Fruit fly (Drosophila melanogaster): ENCODE measurements around the gene CG14431.
A peak's percentile ranks its signal among the peaks of the same experiment; 100 is the strongest.

- TF ChIP-seq ey (GFP tag; optimal IDR thresholded peaks at IDR 0.05) (peak; percentile 84), pan (optimal IDR thresholded peaks at IDR 0.05) (no peak), Dfd (GFP tag; optimal IDR thresholded peaks at IDR 0.05) (no peak), HLH106 (tag; optimal IDR thresholded peaks at IDR 0.05) (peak; percentile 88), woc (GFP tag; optimal IDR thresholded peaks at IDR 0.05) (peak; percentile 91), OdsH (GFP tag; optimal IDR thresholded peaks at IDR 0.05) (peak; percentile 86)
Observed at dm6 chrX:7011063-7011743, 103.1 kb downstream of the CG14431 start, which contains the start of the genes cm, sloth1 and sloth2.
